Worm (Caenorhabditis elegans) whole organism, midembryonic: ENCODE results near the gene C34D1.4.

Experiments used
- flt-1 ChIP-seq: fragments of 200-800 bp; sonication (Bioruptor generic); IDR thresholded peaks from 2 replicates; pipeline ENCODE4 v1.3.6; 2022; ENCODE audit warnings: missing genetic modification characterization, missing compliant biosample characterization
- klf-2 ChIP-seq: fragments of 200-800 bp; sonication (Bioruptor generic); conservative IDR thresholded peaks from 2 replicates; pipeline ENCODE4 v1.3.6; 2022; ENCODE audit warnings: missing genetic modification reagents, missing genetic modification characterization, missing compliant biosample characterization
- tab-1 ChIP-seq: fragments of 200-800 bp; sonication (Bioruptor generic); IDR thresholded peaks from 2 replicates; pipeline ENCODE4 v1.3.6; 2022; ENCODE audit warnings: missing genetic modification characterization, missing compliant biosample characterization
- ztf-23 ChIP-seq: fragments of 200-800 bp; sonication (Bioruptor generic); IDR thresholded peaks from 2 replicates; pipeline ENCODE4 v1.3.6; 2022; ENCODE audit warnings: missing genetic modification reagents, missing genetic modification characterization, missing compliant biosample characterization

ce11 chrV:13298706-13299105 is 39.6 kb upstream of the C34D1.4 start:
- TF ChIP-seq flt-1 (GFP tag; lab: Robert Waterston, UW) = no peak
- no peak for TF ChIP-seq ztf-23
- TF ChIP-seq tab-1 (GFP tag; lab: Robert Waterston, UW) = no peak
- TF ChIP-seq klf-2 (GFP tag; lab: Robert Waterston, UW) = no peak
